Fruit fly (Drosophila melanogaster): ENCODE measurements around the gene Hsc70-4.

Hsc70-4 gene

dm6 chr3R:15196134-15197034 is 46.1 kb upstream of the Hsc70-4 start, which contains the start of the genes Kpc1 and CG42542 (continued):
- peak; percentile 63 for TF ChIP-seq YL-1 (GFP tag; optimal IDR thresholded peaks at IDR 0.05)
- TF ChIP-seq pita (GFP tag; optimal IDR thresholded peaks at IDR 0.05) = no peak
- TF ChIP-seq knrl (GFP tag; IDR thresholded peaks at IDR 0.05; ENCODE audit: partially characterized antibody) = peak; percentile 93
- TF ChIP-seq CG4820 (GFP tag; optimal IDR thresholded peaks at IDR 0.05) = peak; percentile 60
- peak; percentile 84 for TF ChIP-seq CG1647 (GFP tag; optimal IDR thresholded peaks at IDR 0.05)
- TF ChIP-seq fu2 (GFP tag; optimal IDR thresholded peaks at IDR 0.05) = peak; percentile 50
- TF ChIP-seq Lim3 (GFP tag; IDR thresholded peaks at IDR 0.05) = no peak
- no peak for TF ChIP-seq cad (GFP tag; optimal IDR thresholded peaks at IDR 0.05)
- TF ChIP-seq Trl (optimal IDR thresholded peaks at IDR 0.05) = no peak
- peak; percentile 77 for TF ChIP-seq Trl (GFP tag; optimal IDR thresholded peaks at IDR 0.05)
- peak; percentile 66 for TF ChIP-seq ase (GFP tag; IDR thresholded peaks at IDR 0.05)
- no peak for TF ChIP-seq D19A (tag; optimal IDR thresholded peaks at IDR 0.05)
- no peak for TF ChIP-seq CG11093 (GFP tag; IDR thresholded peaks at IDR 0.05)
- TF ChIP-seq CG4360 (GFP tag; IDR thresholded peaks at IDR 0.05) = 0 out of 2 replicates have a peak, but pooled peaks have one; percentile 16
- TF ChIP-seq CG3726 (GFP tag; IDR thresholded peaks at IDR 0.05) = no peak
- peak; percentile 96 for TF ChIP-seq Dll (GFP tag; IDR thresholded peaks at IDR 0.05; ENCODE audit: partially characterized antibody)
- peak; percentile 70 for TF ChIP-seq CG10654 (GFP tag; optimal IDR thresholded peaks at IDR 0.05)
- no peak for TF ChIP-seq disco-r (GFP tag; optimal IDR thresholded peaks at IDR 0.05)
- peak; percentile 83 for TF ChIP-seq CG17829 (tag; optimal IDR thresholded peaks at IDR 0.05)
- peak; percentile 26 for TF ChIP-seq CG2202 (tag; optimal IDR thresholded peaks at IDR 0.05)
- TF ChIP-seq trh (GFP tag; optimal IDR thresholded peaks at IDR 0.05) = peak; percentile 58
- peak; percentile 74 for TF ChIP-seq cato (GFP tag; optimal IDR thresholded peaks at IDR 0.05; ENCODE audit: borderline replicate concordance)
- TF ChIP-seq CG7357 (GFP tag; IDR thresholded peaks at IDR 0.05) = peak; percentile 8; the same call in 1 of the 3 replicates
- no peak for TF ChIP-seq Nf-YA (GFP tag; IDR thresholded peaks at IDR 0.05)
- TF ChIP-seq exex (tag; optimal IDR thresholded peaks at IDR 0.05) = peak; percentile 40
- TF ChIP-seq Deaf1 (tag; optimal IDR thresholded peaks at IDR 0.05) = no peak
- TF ChIP-seq dysf (GFP tag; IDR thresholded peaks at IDR 0.05) = peak; percentile 44; the same call in 1 of the 3 replicates
- no peak for TF ChIP-seq ham (GFP tag; IDR thresholded peaks at IDR 0.05)
- TF ChIP-seq CG7786 (GFP tag; optimal IDR thresholded peaks at IDR 0.05) = peak; percentile 81
- peak; percentile 82 for TF ChIP-seq CG4282 (GFP tag; optimal IDR thresholded peaks at IDR 0.05)
- peak; percentile 50 for TF ChIP-seq CG5245 (GFP tag; optimal IDR thresholded peaks at IDR 0.05)
- no peak for TF ChIP-seq luna (GFP tag; optimal IDR thresholded peaks at IDR 0.05)
- TF ChIP-seq fd102C (GFP tag; optimal IDR thresholded peaks at IDR 0.05) = no peak
- peak; percentile 84 for TF ChIP-seq CG42726 (GFP tag; IDR thresholded peaks at IDR 0.05; ENCODE audit: partially characterized antibody)
- no peak for TF ChIP-seq sd (tag; optimal IDR thresholded peaks at IDR 0.05)
- TF ChIP-seq CG10979 (tag; optimal IDR thresholded peaks at IDR 0.05) = peak; percentile 61
- TF ChIP-seq Camta (GFP tag; optimal IDR thresholded peaks at IDR 0.05) = no peak
- TF ChIP-seq CG17186 (GFP tag; optimal IDR thresholded peaks at IDR 0.05) = peak; percentile 20
- peak; percentile 16 for TF ChIP-seq btn (GFP tag; optimal IDR thresholded peaks at IDR 0.05)
- TF ChIP-seq Dad (GFP tag; optimal IDR thresholded peaks at IDR 0.05) = peak; percentile 50
- peak; percentile 80 for TF ChIP-seq CG14710 (tag; optimal IDR thresholded peaks at IDR 0.05)
- peak; percentile 49 for TF ChIP-seq Six4 (GFP tag; optimal IDR thresholded peaks at IDR 0.05)
- TF ChIP-seq CG3407 (GFP tag; optimal IDR thresholded peaks at IDR 0.05) = peak; percentile 9
- peak; percentile 90 for TF ChIP-seq inv (GFP tag; IDR thresholded peaks at IDR 0.05; ENCODE audit: partially characterized antibody)
- TF ChIP-seq ttk (GFP tag; IDR thresholded peaks at IDR 0.05) = peak; percentile 46; the same call in 1 of the 2 replicates
- peak; percentile 70 for TF ChIP-seq bbx (GFP tag; IDR thresholded peaks at IDR 0.05; ENCODE audit: partially characterized antibody)
- no peak for TF ChIP-seq Hr39 (optimal IDR thresholded peaks at IDR 0.05)
- no peak for TF ChIP-seq sc (optimal IDR thresholded peaks at IDR 0.05)
- peak; percentile 53 for TF ChIP-seq sc (GFP tag; optimal IDR thresholded peaks at IDR 0.05)
- TF ChIP-seq dmrt99B (tag; optimal IDR thresholded peaks at IDR 0.05) = no peak
